Worm (Caenorhabditis elegans) whole organism, young adult: Measurements from ENCODE around the gene C28G1.6.

Experiments used
- B0261.1 ChIP-seq: sonication (generic microtip); optimal IDR thresholded peaks from 2 replicates; lab custom pipeline; 2016; ENCODE audit warnings: mild to moderate bottlenecking, missing genetic modification characterization, moderate library complexity, missing compliant biosample characterization
- C17E4.6 ChIP-seq: fragments of 200-800 bp; sonication (Bioruptor generic); IDR thresholded peaks from 2 replicates; pipeline ENCODE4 v1.3.6; 2022; ENCODE audit warnings: missing genetic modification reagents, missing genetic modification characterization, missing compliant biosample characterization
- F23B12.7 ChIP-seq: sonication (generic microtip); optimal IDR thresholded peaks from 2 replicates; lab custom pipeline; 2017; ENCODE audit warnings: missing genetic modification characterization, mild to moderate bottlenecking, missing compliant biosample characterization, antibody characterized with exemption, moderate library complexity; ENCODE audit not compliant: insufficient read depth
- F57A8.1 ChIP-seq: fragments of 200-800 bp; sonication (Bioruptor generic); optimal IDR thresholded peaks from 2 replicates; lab custom pipeline; 2018; ENCODE audit warnings: mild to moderate bottlenecking, missing genetic modification characterization, moderate library complexity, missing compliant biosample characterization
- Y53F4B.3 ChIP-seq: fragments of 200-800 bp; sonication (Bioruptor generic); IDR thresholded peaks from 2 replicates; pipeline ENCODE4 v1.3.6; 2022; ENCODE audit warnings: missing genetic modification reagents, missing genetic modification characterization, missing compliant biosample characterization
- Y56A3A.18 ChIP-seq: fragments of 200-800 bp; sonication (Bioruptor generic); IDR thresholded peaks from 2 replicates; pipeline ENCODE4 v1.3.6; 2022; ENCODE audit warnings: missing genetic modification reagents, missing genetic modification characterization, missing compliant biosample characterization
- akir-1 ChIP-seq: fragments of 200-800 bp; sonication (Bioruptor generic); optimal IDR thresholded peaks from 2 replicates; lab custom pipeline; 2018; ENCODE audit warnings: mild to moderate bottlenecking, missing genetic modification characterization, moderate library complexity, missing compliant biosample characterization
- ama-1 ChIP-seq, 3 experiments: fragments of 150-350 bp in 1 of 3; sonication (generic microtip) in 2 of 3; optimal IDR thresholded peaks; 2 replicates each; lab custom pipeline; 2014 to 2018; ENCODE audit warnings: missing biosample characterization in 2 of 3, missing genetic modification characterization in 2 of 3, missing genetic modification reagents in 2 of 3
- cebp-1 ChIP-seq, 2 experiments: fragments of 200-800 bp in 1 of 2; sonication (Bioruptor generic) in 1 of 2; sonication (generic microtip) in 1 of 2; IDR thresholded peaks in 1 of 2; optimal IDR thresholded peaks in 1 of 2; 2 replicates each; pipeline versions ENCODE4 v1.3.6 to Lab custom; 2017 to 2022; ENCODE audit warnings: missing compliant biosample characterization in 2 of 2, missing genetic modification characterization in 2 of 2, mild to moderate bottlenecking in 1 of 2, missing genetic modification reagents in 1 of 2, moderate library complexity in 1 of 2
- ceh-40 ChIP-seq: fragments of 200-800 bp; sonication (Bioruptor generic); IDR thresholded peaks from 2 replicates; pipeline ENCODE4 v1.3.6; 2022; ENCODE audit warnings: missing genetic modification characterization, missing compliant biosample characterization
- ceh-79 ChIP-seq: sonication (generic microtip); optimal IDR thresholded peaks from 2 replicates; lab custom pipeline; 2017; ENCODE audit warnings: mild to moderate bottlenecking, missing genetic modification characterization, missing compliant biosample characterization
- ceh-91 ChIP-seq: fragments of 200-800 bp; sonication (Bioruptor generic); IDR thresholded peaks from 2 replicates; pipeline ENCODE4 v1.3.6; 2022; ENCODE audit warnings: missing genetic modification reagents, missing genetic modification characterization, missing compliant biosample characterization
- chd-7 ChIP-seq: sonication (generic microtip); optimal IDR thresholded peaks from 2 replicates; lab custom pipeline; 2016; ENCODE audit warnings: mild to moderate bottlenecking, missing genetic modification characterization, moderate library complexity, missing compliant biosample characterization
- die-1 ChIP-seq: sonication (generic microtip); optimal IDR thresholded peaks from 2 replicates; lab custom pipeline; 2016; ENCODE audit warnings: missing genotype, mild to moderate bottlenecking, missing genetic modification characterization, missing compliant biosample characterization
- dox-1 ChIP-seq: fragments of 200-800 bp; sonication (Bioruptor generic); IDR thresholded peaks from 2 replicates; pipeline ENCODE4 v1.3.6; 2022; ENCODE audit warnings: missing genetic modification reagents, missing genetic modification characterization, missing compliant biosample characterization
- ets-4 ChIP-seq: fragments of 200-800 bp; sonication (Bioruptor generic); optimal IDR thresholded peaks from 2 replicates; lab custom pipeline; 2018; ENCODE audit warnings: mild to moderate bottlenecking, missing genetic modification characterization, missing compliant biosample characterization
- fkh-3 ChIP-seq: sonication (generic microtip); optimal IDR thresholded peaks from 2 replicates; lab custom pipeline; 2016; ENCODE audit warnings: mild to moderate bottlenecking, missing genetic modification characterization, missing compliant biosample characterization
- him-1 ChIP-seq: sonication (generic microtip); optimal IDR thresholded peaks from 2 replicates; lab custom pipeline; 2016; ENCODE audit warnings: missing genotype, missing genetic modification reagents, missing genetic modification characterization, missing compliant biosample characterization
- hmg-1.2 ChIP-seq: fragments of 200-800 bp; sonication (Bioruptor generic); IDR thresholded peaks from 2 replicates; pipeline ENCODE4 v1.3.6; 2022; ENCODE audit warnings: missing genetic modification reagents, missing genetic modification characterization, missing compliant biosample characterization
- hmg-20 ChIP-seq: fragments of 200-800 bp; sonication (Bioruptor generic); IDR thresholded peaks from 2 replicates; pipeline ENCODE4 v1.3.6; 2022; ENCODE audit warnings: missing genetic modification reagents, missing genetic modification characterization, missing compliant biosample characterization
- hrde-1 ChIP-seq: sonication (generic microtip); optimal IDR thresholded peaks from 2 replicates; lab custom pipeline; 2016; ENCODE audit warnings: missing genetic modification characterization, mild to moderate bottlenecking, missing compliant biosample characterization, moderate library complexity, missing genotype, missing genetic modification reagents, borderline replicate concordance
- lin-26 ChIP-seq: fragments of 200-800 bp; sonication (Bioruptor generic); IDR thresholded peaks from 2 replicates; pipeline ENCODE4 v1.3.6; 2022; ENCODE audit warnings: missing genetic modification reagents, missing genetic modification characterization, missing compliant biosample characterization
- lin-40 ChIP-seq: sonication (generic microtip); optimal IDR thresholded peaks from 2 replicates; lab custom pipeline; 2016; ENCODE audit warnings: missing genetic modification characterization, mild to moderate bottlenecking, missing compliant biosample characterization, missing genotype, missing genetic modification reagents
- lsy-27 ChIP-seq: sonication (generic microtip); optimal IDR thresholded peaks from 2 replicates; lab custom pipeline; 2017; ENCODE audit warnings: missing genetic modification characterization, mild to moderate bottlenecking, missing compliant biosample characterization, antibody characterized with exemption, missing genotype, borderline replicate concordance; ENCODE audit not compliant: insufficient read depth
- madf-10 ChIP-seq: sonication (generic microtip); optimal IDR thresholded peaks from 2 replicates; lab custom pipeline; 2016; ENCODE audit warnings: mild to moderate bottlenecking, missing genetic modification characterization, missing compliant biosample characterization
- mes-4 ChIP-seq: sonication (generic microtip); optimal IDR thresholded peaks from 2 replicates; lab custom pipeline; 2016; ENCODE audit warnings: missing genotype, missing genetic modification characterization, missing compliant biosample characterization
- mxl-1 ChIP-seq: sonication (generic microtip); optimal IDR thresholded peaks from 2 replicates; lab custom pipeline; 2016; ENCODE audit warnings: missing genetic modification characterization, missing compliant biosample characterization
- nfyb-1 ChIP-seq: fragments of 200-800 bp; sonication (Bioruptor generic); IDR thresholded peaks from 2 replicates; pipeline ENCODE4 v1.3.6; 2022; ENCODE audit warnings: missing genetic modification reagents, missing genetic modification characterization, missing compliant biosample characterization
- nhr-120 ChIP-seq: fragments of 200-800 bp; sonication (Bioruptor generic); IDR thresholded peaks from 2 replicates; pipeline ENCODE4 v1.3.6; 2022; ENCODE audit warnings: missing genetic modification characterization, missing compliant biosample characterization
- nhr-27 ChIP-seq: fragments of 200-800 bp; sonication (Bioruptor generic); optimal IDR thresholded peaks from 2 replicates; lab custom pipeline; 2018; ENCODE audit warnings: mild to moderate bottlenecking, missing genetic modification characterization, moderate library complexity, missing compliant biosample characterization
- nhr-90 ChIP-seq: sonication (generic microtip); optimal IDR thresholded peaks from 2 replicates; lab custom pipeline; 2016; ENCODE audit warnings: missing genotype, mild to moderate bottlenecking, missing genetic modification characterization, missing compliant biosample characterization
- pha-4 ChIP-seq: fragments of 150-350 bp; sonication (generic microtip); optimal IDR thresholded peaks from 2 replicates; lab custom pipeline; 2014; ENCODE audit warnings: missing biosample characterization, missing genetic modification reagents, missing genetic modification characterization
- rec-8 ChIP-seq, 2 experiments: sonication (generic microtip); optimal IDR thresholded peaks; 2 replicates each; lab custom pipeline; 2016; ENCODE audit warnings: mild to moderate bottlenecking in 2 of 2, missing genetic modification characterization in 2 of 2, missing genetic modification reagents in 2 of 2, missing genotype in 2 of 2, missing biosample characterization in 1 of 2, missing compliant biosample characterization in 1 of 2, moderate library complexity in 1 of 2
- rpc-1 ChIP-seq, 2 experiments: fragments of 150-350 bp in 1 of 2; sonication (generic microtip) in 1 of 2; optimal IDR thresholded peaks; 2 replicates each; lab custom pipeline; 2014 to 2018; ENCODE audit warnings: missing biosample characterization in 1 of 2, missing genetic modification characterization in 1 of 2, missing genetic modification reagents in 1 of 2, missing genotype in 1 of 2
- sea-2 ChIP-seq: fragments of 200-800 bp; sonication (Bioruptor generic); IDR thresholded peaks from 2 replicates; pipeline ENCODE4 v1.3.6; 2022; ENCODE audit warnings: missing genetic modification characterization, missing compliant biosample characterization
- snpc-1.3 ChIP-seq: sonication (generic microtip); optimal IDR thresholded peaks from 2 replicates; lab custom pipeline; 2017; ENCODE audit warnings: missing genetic modification characterization, mild to moderate bottlenecking, missing compliant biosample characterization, antibody characterized with exemption, moderate library complexity, missing genotype, missing genetic modification reagents; ENCODE audit not compliant: insufficient read depth
- tlf-1 ChIP-seq: fragments of 200-800 bp; sonication (Bioruptor generic); optimal IDR thresholded peaks from 2 replicates; lab custom pipeline; 2018; ENCODE audit warnings: mild to moderate bottlenecking, missing genetic modification characterization, missing compliant biosample characterization
- zfh-2 ChIP-seq: fragments of 200-800 bp; sonication (Bioruptor generic); conservative IDR thresholded peaks from 2 replicates; pipeline ENCODE4 v1.3.6; 2022; ENCODE audit warnings: missing genetic modification reagents, missing genetic modification characterization, missing compliant biosample characterization
- ztf-18 ChIP-seq: sonication (generic microtip); optimal IDR thresholded peaks from 2 replicates; lab custom pipeline; 2016; ENCODE audit warnings: missing genotype, mild to moderate bottlenecking, missing genetic modification characterization, missing compliant biosample characterization
- ztf-25 ChIP-seq: fragments of 200-800 bp; sonication (Bioruptor generic); IDR thresholded peaks from 2 replicates; pipeline ENCODE4 v1.3.6; 2022; ENCODE audit warnings: missing genetic modification reagents, missing genetic modification characterization, missing compliant biosample characterization
- ztf-28 ChIP-seq: fragments of 200-800 bp; sonication (Bioruptor generic); IDR thresholded peaks from 2 replicates; pipeline ENCODE4 v1.3.6; 2022; ENCODE audit warnings: missing genetic modification reagents, missing genetic modification characterization, missing compliant biosample characterization

Gene C28G1.6

ce11 chrX:8846447-8847237, 15.6 kb upstream of the C28G1.6 start, which contains the start of gene C28G1.10 (continued):
- TF ChIP-seq tlf-1 (GFP tag; lab: Kevin White, UChicago), result no peak
- TF ChIP-seq ztf-18 (tag; lab: Kevin White, UChicago), result peak; percentile 18
- no peak for TF ChIP-seq C17E4.6
- no peak for TF ChIP-seq akir-1
- no peak for TF ChIP-seq ceh-91 (GFP tag; lab: Robert Waterston, UW)
- TF ChIP-seq hrde-1 (tag; lab: Kevin White, UChicago), result peak; percentile 29
- TF ChIP-seq die-1, result peak; percentile 85
- TF ChIP-seq hmg-20 (GFP tag; lab: Robert Waterston, UW), result no peak
- TF ChIP-seq nhr-90 (tag; lab: Kevin White, UChicago), result peak; percentile 62
- no peak for TF ChIP-seq F57A8.1 (GFP tag; lab: Kevin White, UChicago)
- no peak for TF ChIP-seq ets-4 (GFP tag; lab: Kevin White, UChicago)
- TF ChIP-seq, all 124 proteins: peak for 36

- TF ChIP-seq chd-7 (tag; lab: Kevin White, UChicago) (no peak), nfyb-1 (GFP tag; lab: Robert Waterston, UW) (no peak)
These were observed 12.9 kb upstream of the C28G1.6 start, which contains the start of gene ubc-23 for ce11 chrX:8843988-8844387. TSS of gene ubc-23 (plus strand) at chrX:8844288.

- 0 out of 2 replicates have a peak, but pooled peaks have one; percentile 65 for TF ChIP-seq ceh-40 (GFP tag; lab: Robert Waterston, UW)
- TF ChIP-seq him-1 (tag; lab: Kevin White, UChicago), result peak; percentile 45
- TF ChIP-seq pha-4, result no peak
- no peak for TF ChIP-seq fkh-3 (tag; lab: Kevin White, UChicago)
- TF ChIP-seq lsy-27, result no peak
- no peak for TF ChIP-seq nhr-120 (GFP tag; lab: Robert Waterston, UW)
- peak; percentile 40 for TF ChIP-seq nhr-90 (tag; lab: Kevin White, UChicago)
- 0 out of 2 replicates have a peak, but pooled peaks have one; percentile 47 for TF ChIP-seq dox-1 (GFP tag; lab: Robert Waterston, UW)
- TF ChIP-seq rec-8 (tag; optimal IDR thresholded peaks at IDR 0.05; lab: Kevin White, UChicago), result peak; percentile 23 to 65
- TF ChIP-seq B0261.1 (tag; lab: Kevin White, UChicago), result peak; percentile 70
- TF ChIP-seq ztf-28 (GFP tag; lab: Robert Waterston, UW), result 0 out of 2 replicates have a peak, but pooled peaks have one; percentile 69
- no peak for TF ChIP-seq F23B12.7 (tag; lab: Kevin White, UChicago)
- TF ChIP-seq lin-26 (GFP tag; lab: Robert Waterston, UW), result peak; percentile 92
- TF ChIP-seq hmg-1.2 (GFP tag; lab: Robert Waterston, UW), result peak; percentile 58
- no peak for TF ChIP-seq nhr-27
- TF ChIP-seq Y56A3A.18 (GFP tag; lab: Robert Waterston, UW), result 0 out of 2 replicates have a peak, but pooled peaks have one; percentile 80
- TF ChIP-seq Y53F4B.3, result no peak
- peak; percentile 92 for TF ChIP-seq rpc-1 (optimal IDR thresholded peaks at IDR 0.05; lab: Kevin White, UChicago)
- TF ChIP-seq rpc-1 (tag; optimal IDR thresholded peaks at IDR 0.05; lab: Kevin White, UChicago), result peak; percentile 89
- TF ChIP-seq lin-40, result no peak
- TF ChIP-seq ceh-79 (tag; lab: Kevin White, UChicago), result no peak
- no peak for TF ChIP-seq sea-2 (GFP tag; lab: Robert Waterston, UW)
- TF ChIP-seq ama-1 (optimal IDR thresholded peaks at IDR 0.05; lab: Kevin White, UChicago), result no peak
- TF ChIP-seq ama-1 (GFP tag; optimal IDR thresholded peaks at IDR 0.05; lab: Kevin White, UChicago), result peak; percentile 27 to 55
- TF ChIP-seq mxl-1 (tag; lab: Kevin White, UChicago), result peak; percentile 26
- TF ChIP-seq madf-10, result peak; percentile 5
- TF ChIP-seq snpc-1.3 (tag; lab: Kevin White, UChicago), result peak; percentile 30
- TF ChIP-seq mes-4 (tag; lab: Kevin White, UChicago), result no peak
- no peak for TF ChIP-seq cebp-1 (GFP tag; IDR thresholded peaks at IDR 0.05; lab: Robert Waterston, UW)
- peak; percentile 20 for TF ChIP-seq cebp-1 (tag; optimal IDR thresholded peaks at IDR 0.05; lab: Kevin White, UChicago)
- TF ChIP-seq zfh-2 (GFP tag; lab: Robert Waterston, UW), result no peak
- TF ChIP-seq ztf-25 (GFP tag; lab: Robert Waterston, UW), result peak; percentile 66; the same call in 1 of the 2 replicates
- 0 out of 2 replicates have a peak, but pooled peaks have one; percentile 10 for TF ChIP-seq ceh-91 (GFP tag; lab: Robert Waterston, UW)
These were observed 7.1 kb upstream of the C28G1.6 start for ce11 chrX:8838176-8838575.
